Fruit fly (Drosophila melanogaster): ENCODE data around the gene CG13461.

DNA sequence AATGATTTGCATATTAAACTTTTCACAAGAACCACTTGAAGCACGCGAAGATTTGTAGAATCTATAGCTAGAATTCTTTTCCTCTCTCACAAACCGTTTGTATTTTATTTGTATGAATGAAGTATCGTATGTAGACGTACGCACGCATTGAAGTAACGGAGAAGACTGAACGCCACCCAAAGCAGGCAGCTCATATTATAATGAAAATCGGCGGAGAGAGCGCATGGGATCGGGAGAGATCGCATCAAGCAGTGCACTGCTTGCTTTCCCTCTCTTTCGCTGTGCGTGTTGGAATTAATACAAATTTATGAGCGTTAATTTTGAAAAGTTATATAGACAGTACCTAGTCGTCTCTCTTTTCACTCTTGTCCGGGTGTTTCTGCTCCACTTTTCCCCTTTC, 27.0 kb upstream of the CG13461 start:
- TF ChIP-seq Lpt (GFP tag; optimal IDR thresholded peaks at IDR 0.05) = no peak
- no peak for TF ChIP-seq fd59A (GFP tag; optimal IDR thresholded peaks at IDR 0.05)
- no peak for TF ChIP-seq Eip78C (GFP tag)
- TF ChIP-seq Blimp-1 (GFP tag; optimal IDR thresholded peaks at IDR 0.05) = no peak
- no peak for TF ChIP-seq OdsH (GFP tag; optimal IDR thresholded peaks at IDR 0.05)
- no peak for TF ChIP-seq cyc (GFP tag; optimal IDR thresholded peaks at IDR 0.05)
- no peak for TF ChIP-seq ss (GFP tag; optimal IDR thresholded peaks at IDR 0.05)
- no peak for TF ChIP-seq Sox102F (GFP tag; optimal IDR thresholded peaks at IDR 0.05)
- TF ChIP-seq dsx (GFP tag; optimal IDR thresholded peaks at IDR 0.05; ENCODE audit: poor library complexity, severe bottlenecking) = no peak
- TF ChIP-seq acj6 (GFP tag; optimal IDR thresholded peaks at IDR 0.05) = no peak
